Fruit fly (Drosophila melanogaster): ENCODE results near the gene CG15891.

dm6 chrX:6310408-6310807 is 15.3 kb upstream of the CG15891 start:
- no peak for TF ChIP-seq usp (GFP tag; optimal IDR thresholded peaks at IDR 0.05)
- no peak for TF ChIP-seq CG8478 (optimal IDR thresholded peaks at IDR 0.05)
- TF ChIP-seq Dll (optimal IDR thresholded peaks at IDR 0.05), result no peak
- no peak for TF ChIP-seq psq (optimal IDR thresholded peaks at IDR 0.05)
- TF ChIP-seq pan (optimal IDR thresholded peaks at IDR 0.05), result no peak
